Fruit fly (Drosophila melanogaster): Measurements from ENCODE around the gene Fer1HCH.

Fer1HCH gene

dm6 chr3R:30413795-30414194 lies 25.8 kb upstream of the Fer1HCH start (continued):
- TF ChIP-seq cyc (GFP tag; optimal IDR thresholded peaks at IDR 0.05) (peak; percentile 70), Hr39 (GFP tag; optimal IDR thresholded peaks at IDR 0.05) (peak; percentile 75), Blimp-1 (GFP tag; optimal IDR thresholded peaks at IDR 0.05) (no peak), CG15336 (GFP tag; IDR thresholded peaks at IDR 0.05) (no peak), CG6163 (GFP tag; IDR thresholded peaks at IDR 0.05) (peak; percentile 82), CG11902 (GFP tag; optimal IDR thresholded peaks at IDR 0.05) (peak; percentile 35), CG10669 (GFP tag; optimal IDR thresholded peaks at IDR 0.05) (peak; percentile 50), fkh (GFP tag; optimal IDR thresholded peaks at IDR 0.05) (no peak), pdm3 (GFP tag; optimal IDR thresholded peaks at IDR 0.05) (peak; percentile 57), Hr4 (GFP tag; optimal IDR thresholded peaks at IDR 0.05) (peak; percentile 30), CG31627 (GFP tag; optimal IDR thresholded peaks at IDR 0.05) (peak; percentile 71), CG34406 (GFP tag; optimal IDR thresholded peaks at IDR 0.05) (no peak), lz (GFP tag; optimal IDR thresholded peaks at IDR 0.05) (peak; percentile 54), svp (GFP tag) (peak; percentile 80), topi (GFP tag; optimal IDR thresholded peaks at IDR 0.05) (peak; percentile 72), esn (GFP tag; optimal IDR thresholded peaks at IDR 0.05) (peak; percentile 70), CG3032 (tag; optimal IDR thresholded peaks at IDR 0.05) (no peak), Hr38 (GFP tag; optimal IDR thresholded peaks at IDR 0.05) (no peak), Ets96B (tag; optimal IDR thresholded peaks at IDR 0.05) (peak; percentile 40), CG6854 (GFP tag; optimal IDR thresholded peaks at IDR 0.05) (no peak), dsx (GFP tag; optimal IDR thresholded peaks at IDR 0.05; ENCODE audit: poor library complexity, severe bottlenecking) (no peak), Sox102F (GFP tag; optimal IDR thresholded peaks at IDR 0.05) (peak; percentile 56), CG8632 (GFP tag; optimal IDR thresholded peaks at IDR 0.05) (peak; percentile 30), CG6276 (GFP tag; optimal IDR thresholded peaks at IDR 0.05) (no peak), CG10631 (GFP tag; optimal IDR thresholded peaks at IDR 0.05) (peak; percentile 22), Sox14 (GFP tag; optimal IDR thresholded peaks at IDR 0.05) (peak; percentile 50), Smox (GFP tag; optimal IDR thresholded peaks at IDR 0.05) (peak; percentile 49), eg (GFP tag; IDR thresholded peaks at IDR 0.05) (peak; percentile 58), net (GFP tag; optimal IDR thresholded peaks at IDR 0.05) (no peak)

- TF ChIP-seq net (GFP tag; optimal IDR thresholded peaks at IDR 0.05) (no peak), Sox102F (GFP tag; optimal IDR thresholded peaks at IDR 0.05) (no peak), Eip75B (GFP tag; optimal IDR thresholded peaks at IDR 0.05) (no peak)
These were observed 18.5 kb upstream of the Fer1HCH start for dm6 chr3R:30406482-30406881.

dm6 chr3R:30393909-30394308 lies 5.9 kb upstream of the Fer1HCH start:
- TF ChIP-seq Eip93F (GFP tag; optimal IDR thresholded peaks at IDR 0.05) (no peak), Eip78C (GFP tag) (peak; percentile 31)

- peak; percentile 30 for TF ChIP-seq esn (GFP tag; optimal IDR thresholded peaks at IDR 0.05)
- peak; percentile 75 for TF ChIP-seq svp (GFP tag)
- TF ChIP-seq CG6276 (GFP tag; optimal IDR thresholded peaks at IDR 0.05) = no peak
- peak; percentile 19 for TF ChIP-seq cyc (GFP tag; optimal IDR thresholded peaks at IDR 0.05)
- no peak for TF ChIP-seq dsx (GFP tag; optimal IDR thresholded peaks at IDR 0.05; ENCODE audit: poor library complexity, severe bottlenecking)
- TF ChIP-seq fd85E (GFP tag; optimal IDR thresholded peaks at IDR 0.05) = no peak
- TF ChIP-seq Eip75B (GFP tag; optimal IDR thresholded peaks at IDR 0.05) = peak; percentile 2
- peak; percentile 36 for TF ChIP-seq Hr39 (GFP tag; optimal IDR thresholded peaks at IDR 0.05)
- TF ChIP-seq CG1621 (tag; optimal IDR thresholded peaks at IDR 0.05) = no peak
- TF ChIP-seq topi (GFP tag; optimal IDR thresholded peaks at IDR 0.05) = peak; percentile 38
- TF ChIP-seq CG11294 (GFP tag; IDR thresholded peaks at IDR 0.05) = no peak
- TF ChIP-seq CG4318 (GFP tag; optimal IDR thresholded peaks at IDR 0.05) = no peak
- no peak for TF ChIP-seq CG6854 (GFP tag; optimal IDR thresholded peaks at IDR 0.05)
- TF ChIP-seq CG31627 (GFP tag; optimal IDR thresholded peaks at IDR 0.05) = peak; percentile 32
- TF ChIP-seq Lpt (GFP tag; optimal IDR thresholded peaks at IDR 0.05) = no peak
- TF ChIP-seq CG11762 (GFP tag; optimal IDR thresholded peaks at IDR 0.05; ENCODE audit: insufficient read depth) = no peak
- peak; percentile 33 for TF ChIP-seq pdm3 (GFP tag; optimal IDR thresholded peaks at IDR 0.05)
- peak; percentile 12 for TF ChIP-seq CG34406 (GFP tag; optimal IDR thresholded peaks at IDR 0.05)
- TF ChIP-seq Smox (GFP tag; optimal IDR thresholded peaks at IDR 0.05) = peak; percentile 3
- no peak for TF ChIP-seq spab (GFP tag; optimal IDR thresholded peaks at IDR 0.05)
- TF ChIP-seq achi (GFP tag; optimal IDR thresholded peaks at IDR 0.05) = peak; percentile 23
- peak; percentile 46 for TF ChIP-seq Met (GFP tag; optimal IDR thresholded peaks at IDR 0.05)
- TF ChIP-seq CG7368 (GFP tag; optimal IDR thresholded peaks at IDR 0.05) = no peak
- TF ChIP-seq Hr4 (GFP tag; optimal IDR thresholded peaks at IDR 0.05) = no peak
- TF ChIP-seq OdsH (GFP tag; optimal IDR thresholded peaks at IDR 0.05) = peak; percentile 6
- TF ChIP-seq lz (GFP tag; optimal IDR thresholded peaks at IDR 0.05) = peak; percentile 22
- no peak for TF ChIP-seq salr (GFP tag; optimal IDR thresholded peaks at IDR 0.05)
- peak; percentile 19 for TF ChIP-seq acj6 (GFP tag; optimal IDR thresholded peaks at IDR 0.05)
- TF ChIP-seq Sox102F (GFP tag; optimal IDR thresholded peaks at IDR 0.05) = peak; percentile 32
- peak; percentile 31; the same call in 1 of the 3 replicates for TF ChIP-seq eg (GFP tag; IDR thresholded peaks at IDR 0.05)
These were observed 4.0 kb upstream of the Fer1HCH start for dm6 chr3R:30391950-30392349.

Data from whole organism, prepupa.